Fruit fly (Drosophila melanogaster) whole organism, adult: ENCODE measurements around the gene obe.

Experiments
- CG11617 ChIP-seq: fragments of 200-800 bp; sonication (Bioruptor generic); optimal IDR thresholded peaks from 2 replicates; lab custom pipeline; 2017; ENCODE audit warnings: mild to moderate bottlenecking, missing biosample characterization, missing genetic modification reagents, missing genetic modification characterization
- CG1620 ChIP-seq: fragments of 200-800 bp; sonication (Bioruptor generic); optimal IDR thresholded peaks from 2 replicates; lab custom pipeline; 2016; ENCODE audit warnings: missing biosample characterization, missing genetic modification characterization
- CG5204 ChIP-seq: fragments of 200-800 bp; sonication (Bioruptor generic); optimal IDR thresholded peaks from 2 replicates; lab custom pipeline; 2016; ENCODE audit warnings: missing biosample characterization, missing genetic modification characterization
- CG7045 ChIP-seq: fragments of 200-800 bp; sonication (Bioruptor generic); optimal IDR thresholded peaks from 2 replicates; lab custom pipeline; 2017; ENCODE audit warnings: missing biosample characterization, mild to moderate bottlenecking, missing genetic modification characterization
- CG7101 ChIP-seq: fragments of 200-800 bp; sonication (Bioruptor generic); optimal IDR thresholded peaks from 2 replicates; lab custom pipeline; 2018; ENCODE audit warnings: missing biosample characterization, mild to moderate bottlenecking, missing genetic modification characterization, moderate library complexity
- Crg-1 ChIP-seq: fragments of 200-800 bp; sonication (Bioruptor generic); optimal IDR thresholded peaks from 2 replicates; lab custom pipeline; 2016; ENCODE audit warnings: missing biosample characterization, missing genetic modification characterization

dm6 chr3R:15467991-15468764 lies 17.7 kb upstream of the obe start:
- TF ChIP-seq CG7101 (tag; lab: Kevin White, UChicago) (no peak), CG1620 (GFP tag; lab: Kevin White, UChicago) (no peak), CG11617 (GFP tag; lab: Kevin White, UChicago) (no peak), CG7045 (GFP tag; lab: Kevin White, UChicago) (no peak), Crg-1 (GFP tag; lab: Kevin White, UChicago) (no peak), CG5204 (GFP tag; lab: Kevin White, UChicago) (no peak)
